Fruit fly (Drosophila melanogaster) whole organism, embryonic: ENCODE measurements around the gene CG13070.

Source experiments
- Abd-B ChIP-seq: fragments of 200-800 bp; sonication (Bioruptor generic); optimal IDR thresholded peaks from 2 replicates; lab custom pipeline; 2018; ENCODE audit warnings: missing biosample characterization, mild to moderate bottlenecking, missing genetic modification characterization, moderate library complexity
- BtbVII ChIP-seq: fragments of 200-800 bp; sonication (Bioruptor generic); optimal IDR thresholded peaks from 3 replicates; lab custom pipeline; 2017; ENCODE audit warnings: missing biosample characterization, mild to moderate bottlenecking, missing genetic modification characterization
- CG10274 ChIP-seq: fragments of 200-800 bp; sonication (Bioruptor generic); optimal IDR thresholded peaks from 3 replicates; lab custom pipeline; 2017; ENCODE audit warnings: missing biosample characterization, mild to moderate bottlenecking, missing genetic modification characterization
- CG13123 ChIP-seq: fragments of 200-800 bp; sonication (Bioruptor generic); optimal IDR thresholded peaks from 2 replicates; lab custom pipeline; 2016; ENCODE audit warnings: missing biosample characterization, missing genetic modification characterization
- CG13296 ChIP-seq: fragments of 200-800 bp; sonication (Bioruptor generic); optimal IDR thresholded peaks from 3 replicates; lab custom pipeline; 2018; ENCODE audit warnings: missing biosample characterization, mild to moderate bottlenecking, missing genetic modification characterization
- CG13775 ChIP-seq: fragments of 200-800 bp; sonication (Bioruptor generic); optimal IDR thresholded peaks from 3 replicates; lab custom pipeline; 2017; ENCODE audit warnings: missing biosample characterization, mild to moderate bottlenecking, missing genetic modification characterization
- CG14014 ChIP-seq: fragments of 200-800 bp; sonication (Bioruptor generic); IDR thresholded peaks from 2 replicates; pipeline ENCODE4 v1.3.6; 2022; ENCODE audit warnings: missing biosample characterization, missing genetic modification characterization
- CG15073 ChIP-seq: fragments of 200-800 bp; sonication (Bioruptor generic); optimal IDR thresholded peaks from 2 replicates; lab custom pipeline; 2016; ENCODE audit warnings: missing biosample characterization, missing genetic modification characterization
- CG15479 ChIP-seq: fragments of 200-800 bp; sonication (Bioruptor generic); optimal IDR thresholded peaks from 3 replicates; lab custom pipeline; 2019; ENCODE audit warnings: missing biosample characterization, mild to moderate bottlenecking, missing genetic modification characterization, moderate library complexity
- CG1832 ChIP-seq: fragments of 200-800 bp; sonication (Bioruptor generic); optimal IDR thresholded peaks from 2 replicates; lab custom pipeline; 2017; ENCODE audit warnings: missing biosample characterization, mild to moderate bottlenecking, missing genetic modification characterization, inconsistent platforms
- CG3407 ChIP-seq: fragments of 200-800 bp; sonication (Bioruptor generic); optimal IDR thresholded peaks from 2 replicates; lab custom pipeline; 2018; ENCODE audit warnings: missing biosample characterization, mild to moderate bottlenecking, missing genetic modification characterization
- CG3838 ChIP-seq: fragments of 200-800 bp; sonication (Bioruptor generic); optimal IDR thresholded peaks from 3 replicates; lab custom pipeline; 2016; ENCODE audit warnings: missing biosample characterization, missing genetic modification characterization
- CG4328 ChIP-seq: fragments of 200-800 bp; sonication (Bioruptor generic); optimal IDR thresholded peaks from 3 replicates; lab custom pipeline; 2017; ENCODE audit warnings: missing biosample characterization, missing genetic modification reagents, missing genetic modification characterization
- CG4707 ChIP-seq: fragments of 200-800 bp; sonication (Bioruptor generic); optimal IDR thresholded peaks from 2 replicates; lab custom pipeline; 2018; ENCODE audit warnings: missing biosample characterization, mild to moderate bottlenecking, missing genetic modification characterization, moderate library complexity
- CG6654 ChIP-seq: fragments of 200-800 bp; sonication (Bioruptor generic); optimal IDR thresholded peaks from 2 replicates; lab custom pipeline; 2017; ENCODE audit warnings: missing biosample characterization, mild to moderate bottlenecking, missing genetic modification characterization
- CG7786 ChIP-seq: fragments of 200-800 bp; sonication (Bioruptor generic); optimal IDR thresholded peaks from 2 replicates; lab custom pipeline; 2016; ENCODE audit warnings: missing biosample characterization, missing genetic modification characterization
- CG8290 ChIP-seq, 3 experiments: fragments of 200-800 bp; sonication (Bioruptor generic); optimal IDR thresholded peaks; 2 replicates each; lab custom pipeline; 2016 to 2019; ENCODE audit warnings: missing biosample characterization in 3 of 3, missing genetic modification characterization in 3 of 3, mild to moderate bottlenecking in 2 of 3, moderate library complexity in 1 of 3
- Dek ChIP-seq: fragments of 200-800 bp; sonication (Bioruptor generic); optimal IDR thresholded peaks from 3 replicates; lab custom pipeline; 2019; ENCODE audit warnings: missing biosample characterization, mild to moderate bottlenecking, missing genetic modification characterization, moderate library complexity
- Dfd ChIP-seq, 2 experiments: fragments of >200 bp; optimal IDR thresholded peaks; 2 replicates each; lab custom pipeline; 2017; ENCODE audit warnings: missing biosample characterization in 2 of 2, missing genetic modification characterization in 2 of 2
- Dip2 ChIP-seq: fragments of 200-800 bp; sonication (Bioruptor generic); IDR thresholded peaks from 2 replicates; pipeline ENCODE4 v1.3.6; 2022; ENCODE audit warnings: missing biosample characterization, missing genetic modification characterization
- Dp ChIP-seq: fragments of 200-800 bp; sonication (Bioruptor generic); optimal IDR thresholded peaks from 2 replicates; lab custom pipeline; 2018; ENCODE audit warnings: missing biosample characterization, mild to moderate bottlenecking, missing genetic modification characterization, moderate library complexity
- HLHmδ ChIP-seq: fragments of 200-800 bp; sonication (Bioruptor generic); optimal IDR thresholded peaks from 2 replicates; lab custom pipeline; 2018; ENCODE audit warnings: missing biosample characterization, mild to moderate bottlenecking, missing genetic modification characterization, moderate library complexity
- Hr39 ChIP-seq: fragments of >200 bp; optimal IDR thresholded peaks from 2 replicates; lab custom pipeline; 2017
- Meics ChIP-seq: fragments of 200-800 bp; sonication (Bioruptor generic); optimal IDR thresholded peaks from 2 replicates; lab custom pipeline; 2017; ENCODE audit warnings: missing biosample characterization, mild to moderate bottlenecking, missing genetic modification characterization
- Nf-YB ChIP-seq: fragments of 200-800 bp; sonication (Bioruptor generic); optimal IDR thresholded peaks from 3 replicates; lab custom pipeline; 2019; ENCODE audit warnings: missing biosample characterization, mild to moderate bottlenecking, missing genetic modification characterization, moderate library complexity
- Pdp1 ChIP-seq, 2 experiments: fragments of 200-800 bp; sonication (Bioruptor generic); optimal IDR thresholded peaks; 3 replicates each; lab custom pipeline; 2016; ENCODE audit warnings: missing biosample characterization in 2 of 2, missing genetic modification characterization in 2 of 2, mild to moderate bottlenecking in 1 of 2, moderate library complexity in 1 of 2
- Sin3A ChIP-seq: fragments of >200 bp; optimal IDR thresholded peaks from 2 replicates; lab custom pipeline; 2018
- Sox100B ChIP-seq: fragments of 200-800 bp; sonication (Bioruptor generic); optimal IDR thresholded peaks from 3 replicates; lab custom pipeline; 2018; ENCODE audit warnings: missing biosample characterization, mild to moderate bottlenecking, missing genetic modification characterization
- Sox102F ChIP-seq: fragments of 200-800 bp; sonication (Bioruptor generic); optimal IDR thresholded peaks from 2 replicates; lab custom pipeline; 2018; ENCODE audit warnings: missing biosample characterization, mild to moderate bottlenecking, missing genetic modification characterization, moderate library complexity
- Sry-β ChIP-seq: fragments of 200-800 bp; sonication (Bioruptor generic); optimal IDR thresholded peaks from 2 replicates; lab custom pipeline; 2018; ENCODE audit warnings: missing biosample characterization, mild to moderate bottlenecking, missing genetic modification characterization, moderate library complexity
- TFAM ChIP-seq: fragments of 200-800 bp; sonication (Bioruptor generic); optimal IDR thresholded peaks from 2 replicates; lab custom pipeline; 2017; ENCODE audit warnings: missing biosample characterization, missing genetic modification characterization, inconsistent platforms
- Taf1 ChIP-seq: fragments of 200-800 bp; sonication (Bioruptor generic); IDR thresholded peaks from 2 replicates; pipeline ENCODE4 v1.3.6; 2022; ENCODE audit warnings: missing biosample characterization, missing genetic modification characterization
- ato ChIP-seq: fragments of 200-800 bp; sonication (Bioruptor generic); IDR thresholded peaks from 2 replicates; pipeline ENCODE4 v1.3.6; 2022; ENCODE audit warnings: missing biosample characterization, missing genetic modification characterization; ENCODE audit not compliant: partially characterized antibody
- ci ChIP-seq: fragments of 200-800 bp; sonication (Bioruptor generic); IDR thresholded peaks from 3 replicates; pipeline ENCODE4 v1.3.6; 2022; ENCODE audit warnings: missing biosample characterization, missing genetic modification characterization
- cwo ChIP-seq: fragments of 200-800 bp; sonication (Bioruptor generic); optimal IDR thresholded peaks from 3 replicates; lab custom pipeline; 2017; ENCODE audit warnings: missing biosample characterization, missing genetic modification characterization, mild to moderate bottlenecking, moderate library complexity, missing genetic modification reagents
- ewg ChIP-seq: fragments of 200-800 bp; sonication (Bioruptor generic); optimal IDR thresholded peaks from 3 replicates; lab custom pipeline; 2017; ENCODE audit warnings: mild to moderate bottlenecking, missing biosample characterization, missing genetic modification reagents, missing genetic modification characterization
- fd64A ChIP-seq: fragments of 200-800 bp; sonication (Bioruptor generic); optimal IDR thresholded peaks from 3 replicates; lab custom pipeline; 2018; ENCODE audit warnings: missing biosample characterization, mild to moderate bottlenecking, missing genetic modification characterization
- gcm ChIP-seq: fragments of 200-800 bp; sonication (Bioruptor generic); optimal IDR thresholded peaks from 2 replicates; lab custom pipeline; 2019; ENCODE audit warnings: missing biosample characterization, mild to moderate bottlenecking, missing genetic modification characterization, moderate library complexity
- gfzf ChIP-seq: fragments of 200-800 bp; sonication (Bioruptor generic); optimal IDR thresholded peaks from 2 replicates; lab custom pipeline; 2016; ENCODE audit warnings: missing biosample characterization, mild to moderate bottlenecking, missing genetic modification characterization, moderate library complexity
- inv ChIP-seq: fragments of 200-800 bp; sonication (Bioruptor generic); IDR thresholded peaks from 2 replicates; pipeline ENCODE4 v1.3.6; 2022; ENCODE audit warnings: missing biosample characterization, missing genetic modification characterization; ENCODE audit not compliant: partially characterized antibody
- mam ChIP-seq: fragments of 200-800 bp; sonication (Bioruptor generic); optimal IDR thresholded peaks from 3 replicates; lab custom pipeline; 2016; ENCODE audit warnings: missing biosample characterization, missing genetic modification characterization
- pan ChIP-seq, 4 experiments: fragments of >200 bp in 3 of 4; fragments of 200-800 bp in 1 of 4; sonication (Bioruptor generic) in 1 of 4; optimal IDR thresholded peaks in 3 of 4; IDR thresholded peaks in 1 of 4; 2 replicates each; pipeline versions ENCODE4 v1.3.6 to Lab custom; 2017 to 2022; ENCODE audit warnings: missing biosample characterization in 2 of 4, missing genetic modification characterization in 2 of 4, mixed read lengths in 1 of 4
- pho ChIP-seq: fragments of 200-800 bp; sonication (Bioruptor generic); optimal IDR thresholded peaks from 2 replicates; lab custom pipeline; 2016; ENCODE audit warnings: missing biosample characterization, missing genetic modification characterization
- shn ChIP-seq: fragments of 200-800 bp; sonication (Bioruptor generic); optimal IDR thresholded peaks from 3 replicates; lab custom pipeline; 2016; ENCODE audit warnings: missing biosample characterization, missing genetic modification characterization
- ssp ChIP-seq: fragments of 200-800 bp; sonication (Bioruptor generic); IDR thresholded peaks from 2 replicates; pipeline ENCODE4 v1.3.6; 2022; ENCODE audit warnings: missing biosample characterization, missing genetic modification characterization
- stwl ChIP-seq: fragments of 200-800 bp; sonication (Bioruptor generic); optimal IDR thresholded peaks from 3 replicates; lab custom pipeline; 2018; ENCODE audit warnings: missing biosample characterization, mild to moderate bottlenecking, missing genetic modification characterization, moderate library complexity
- sug ChIP-seq: fragments of 200-800 bp; optimal IDR thresholded peaks from 2 replicates; lab custom pipeline; 2019; ENCODE audit warnings: missing biosample characterization, mild to moderate bottlenecking, missing genetic modification characterization, moderate library complexity
- tio ChIP-seq: fragments of 200-800 bp; sonication (Bioruptor generic); optimal IDR thresholded peaks from 2 replicates; lab custom pipeline; 2017; ENCODE audit warnings: missing biosample characterization, missing genetic modification characterization, inconsistent platforms
- usp ChIP-seq: fragments of >200 bp; optimal IDR thresholded peaks from 2 replicates; lab custom pipeline; 2017; ENCODE audit warnings: missing biosample characterization, missing genetic modification characterization

The CG13070 gene

dm6 chr3L:16228659-16229205, 34.4 kb upstream of the CG13070 start, which contains the start of gene Tmx3 (continued):
- TF ChIP-seq Sox102F (GFP tag; lab: Kevin White, UChicago) (peak; percentile 92), shn (GFP tag; lab: Kevin White, UChicago) (peak; percentile 17), Pdp1 (GFP tag; optimal IDR thresholded peaks at IDR 0.05; lab: Kevin White, UChicago) (peak in 1 of 2 experiments; percentile 66), pho (GFP tag; lab: Kevin White, UChicago) (peak; percentile 71), HLHmδ (GFP tag; lab: Kevin White, UChicago) (no peak), inv (GFP tag; lab: Robert Waterston, UW) (no peak), Sox100B (peak; percentile 75), CG4328 (GFP tag; lab: Kevin White, UChicago) (peak; percentile 23), mam (GFP tag; lab: Kevin White, UChicago) (peak; percentile 81), CG15479 (GFP tag; lab: Kevin White, UChicago) (no peak), CG7786 (GFP tag; lab: Kevin White, UChicago) (peak; percentile 38), gcm (GFP tag; lab: Kevin White, UChicago) (peak; percentile 67), Nf-YB (GFP tag; lab: Kevin White, UChicago) (no peak), ssp (GFP tag; lab: Robert Waterston, UW) (peak; percentile 88), CG4707 (GFP tag; lab: Kevin White, UChicago) (no peak), cwo (GFP tag; lab: Kevin White, UChicago) (peak; percentile 90), CG13123 (GFP tag; lab: Kevin White, UChicago) (peak; percentile 79), CG6654 (GFP tag; lab: Kevin White, UChicago) (peak; percentile 33), Abd-B (GFP tag; lab: Kevin White, UChicago) (peak; percentile 90), ato (no peak), usp (GFP tag; lab: Kevin White, UChicago) (no peak), Dek (tag; lab: Kevin White, UChicago) (peak; percentile 92), pan (optimal IDR thresholded peaks at IDR 0.05; lab: Kevin White, UChicago) (no peak), pan (GFP tag; optimal IDR thresholded peaks at IDR 0.05 in 1 of 2, IDR thresholded peaks at IDR 0.05 in 1 of 2) (peak in 1 of 2 experiments; percentile 95), CG10274 (GFP tag; lab: Kevin White, UChicago) (no peak), Meics (GFP tag; lab: Kevin White, UChicago) (peak; percentile 88), CG8290 (GFP tag; optimal IDR thresholded peaks at IDR 0.05; lab: Kevin White, UChicago) (peak; percentile 83), CG8290 (tag; optimal IDR thresholded peaks at IDR 0.05; lab: Kevin White, UChicago) (peak in 1 of 2 experiments; percentile 19), Taf1 (GFP tag; lab: Robert Waterston, UW) (peak; percentile 79), CG15073 (peak; percentile 42), Dfd (GFP tag; optimal IDR thresholded peaks at IDR 0.05; lab: Kevin White, UChicago) (no peak), CG13296 (GFP tag; lab: Kevin White, UChicago) (peak; percentile 34), Hr39 (no peak), Sry-β (GFP tag; lab: Kevin White, UChicago) (no peak), TFAM (GFP tag; lab: Kevin White, UChicago) (no peak), Dip2 (GFP tag; lab: Robert Waterston, UW) (no peak), Dp (GFP tag; lab: Kevin White, UChicago) (peak; percentile 28), CG14014 (GFP tag; lab: Robert Waterston, UW) (peak; percentile 92), CG3838 (GFP tag; lab: Kevin White, UChicago) (peak; percentile 70), stwl (tag; lab: Kevin White, UChicago) (peak; percentile 81), CG13775 (GFP tag; lab: Kevin White, UChicago) (peak; percentile 87), ewg (GFP tag; lab: Kevin White, UChicago) (peak; percentile 70), ci (GFP tag; lab: Robert Waterston, UW) (peak; percentile 93), fd64A (GFP tag; lab: Kevin White, UChicago) (no peak), gfzf (GFP tag; lab: Kevin White, UChicago) (peak; percentile 60), BtbVII (GFP tag; lab: Kevin White, UChicago) (no peak), sug (peak; percentile 31), tio (GFP tag; lab: Kevin White, UChicago) (peak; percentile 91), Sin3A (lab: Kevin White, UChicago) (no peak), CG1832 (GFP tag; lab: Kevin White, UChicago) (no peak), CG3407 (GFP tag; lab: Kevin White, UChicago) (peak; percentile 71)
